Worm (Caenorhabditis elegans) whole organism, L2 larva: ENCODE results near the gene F25E5.8.

Experiments
- egl-27 ChIP-seq: sonication (generic microtip); optimal IDR thresholded peaks from 3 replicates; lab custom pipeline; 2017; ENCODE audit warnings: missing biosample characterization, missing genetic modification reagents, missing genetic modification characterization
- lin-39 ChIP-seq: fragments of 150-350 bp; optimal IDR thresholded peaks from 2 replicates; lab custom pipeline; 2014; ENCODE audit warnings: missing biosample characterization, missing genetic modification reagents, missing genetic modification characterization
- lsy-2 ChIP-seq, 2 experiments: fragments of 150-350 bp in 1 of 2; sonication (generic microtip) in 1 of 2; optimal IDR thresholded peaks; 2 replicates each; lab custom pipeline; 2014 to 2017; ENCODE audit warnings: missing biosample characterization in 2 of 2, missing genetic modification characterization in 2 of 2
- skn-1 ChIP-seq: sonication (generic microtip); optimal IDR thresholded peaks from 2 replicates; lab custom pipeline; 2017; ENCODE audit warnings: missing biosample characterization, missing genetic modification characterization

DNA sequence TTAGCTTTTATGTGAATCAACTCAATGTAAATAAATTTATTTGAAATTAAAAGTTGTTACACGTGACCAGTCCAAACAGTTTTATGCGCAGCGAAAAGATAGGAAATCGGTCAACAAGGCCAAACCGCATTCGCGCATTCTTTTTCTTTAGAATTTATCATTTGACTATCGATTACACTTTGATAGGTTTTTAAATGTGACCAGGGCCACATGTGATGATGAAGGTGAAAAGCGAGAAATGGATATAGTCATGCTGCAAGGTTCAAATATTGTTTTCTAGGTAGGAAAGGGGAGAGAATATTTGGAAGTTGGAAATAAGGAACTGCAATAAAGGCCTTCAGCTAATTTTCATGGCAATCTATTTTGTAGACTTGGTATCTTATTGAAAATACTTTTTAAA, 1.2 kb downstream of the F25E5.8 start:
- TF ChIP-seq lsy-2 (tag; optimal IDR thresholded peaks at IDR 0.05; lab: Kevin White, UChicago) (peak in 1 of 2 experiments; percentile 5), skn-1 (tag; lab: Kevin White, UChicago) (no peak), egl-27 (tag; lab: Kevin White, UChicago) (no peak), lin-39 (tag; lab: Kevin White, UChicago) (no peak)
